Fruit fly (Drosophila melanogaster) whole organism, embryonic: ENCODE results near the gene Tsp96F.
A peak's percentile ranks its signal among the peaks of the same experiment; 100 is the strongest.

ENCODE experiments used
- ATbp ChIP-seq: fragments of 200-800 bp; sonication (Bioruptor generic); optimal IDR thresholded peaks from 2 replicates; lab custom pipeline; 2017; ENCODE audit warnings: missing biosample characterization, mild to moderate bottlenecking, missing genetic modification characterization, missing genetic modification reagents
- Asciz ChIP-seq: fragments of 200-800 bp; sonication (Bioruptor generic); optimal IDR thresholded peaks from 2 replicates; lab custom pipeline; 2017; ENCODE audit warnings: missing biosample characterization, mild to moderate bottlenecking, missing genetic modification characterization, missing genetic modification reagents
- Bdp1 ChIP-seq: fragments of 200-800 bp; sonication (Bioruptor generic); optimal IDR thresholded peaks from 3 replicates; lab custom pipeline; 2016; ENCODE audit warnings: missing biosample characterization, missing genetic modification characterization
- CG10267 ChIP-seq: fragments of 200-800 bp; sonication (Bioruptor generic); optimal IDR thresholded peaks from 2 replicates; lab custom pipeline; 2018; ENCODE audit warnings: missing biosample characterization, mild to moderate bottlenecking, missing genetic modification characterization, moderate library complexity
- CG11093 ChIP-seq: fragments of 200-800 bp; sonication (Bioruptor generic); IDR thresholded peaks from 3 replicates; pipeline ENCODE4 v1.3.6; 2022; ENCODE audit warnings: missing biosample characterization, missing genetic modification characterization
- CG12942 ChIP-seq: fragments of 200-800 bp; sonication (Bioruptor generic); optimal IDR thresholded peaks from 3 replicates; lab custom pipeline; 2016; ENCODE audit warnings: missing biosample characterization, missing genetic modification characterization
- CG15011 ChIP-seq: fragments of 200-800 bp; sonication (Bioruptor generic); optimal IDR thresholded peaks from 3 replicates; lab custom pipeline; 2018; ENCODE audit warnings: missing biosample characterization, mild to moderate bottlenecking, missing genetic modification characterization
- CG1529 ChIP-seq: fragments of 200-800 bp; sonication (Bioruptor generic); optimal IDR thresholded peaks from 3 replicates; lab custom pipeline; 2018; ENCODE audit warnings: missing biosample characterization, missing genetic modification characterization
- CG15601 ChIP-seq: fragments of 200-800 bp; sonication (Bioruptor generic); optimal IDR thresholded peaks from 3 replicates; lab custom pipeline; 2019; ENCODE audit warnings: missing biosample characterization, mild to moderate bottlenecking, missing genetic modification characterization, moderate library complexity
- CG16779 ChIP-seq: fragments of 200-800 bp; sonication (Bioruptor generic); IDR thresholded peaks from 2 replicates; pipeline ENCODE4 v1.3.6; 2022; ENCODE audit warnings: missing biosample characterization, missing genetic modification characterization
- CG16815 ChIP-seq: fragments of 200-800 bp; sonication (Bioruptor generic); optimal IDR thresholded peaks from 3 replicates; lab custom pipeline; 2017; ENCODE audit warnings: missing biosample characterization, mild to moderate bottlenecking, missing genetic modification characterization
- CG2116 ChIP-seq: fragments of 200-800 bp; sonication (Bioruptor generic); optimal IDR thresholded peaks from 3 replicates; lab custom pipeline; 2018; ENCODE audit warnings: missing biosample characterization, mild to moderate bottlenecking, missing genetic modification characterization
- CG2129 ChIP-seq: fragments of 200-800 bp; sonication (Bioruptor generic); IDR thresholded peaks from 2 replicates; pipeline ENCODE4 v1.3.6; 2022; ENCODE audit warnings: missing biosample characterization, missing genetic modification characterization; ENCODE audit not compliant: partially characterized antibody
- CG2199 ChIP-seq: fragments of 200-800 bp; sonication (Bioruptor generic); IDR thresholded peaks from 3 replicates; pipeline ENCODE4 v1.3.6; 2022; ENCODE audit warnings: missing biosample characterization, missing genetic modification characterization
- CG4328 ChIP-seq: fragments of 200-800 bp; sonication (Bioruptor generic); optimal IDR thresholded peaks from 3 replicates; lab custom pipeline; 2017; ENCODE audit warnings: missing biosample characterization, missing genetic modification reagents, missing genetic modification characterization
- CG6175 ChIP-seq: fragments of 200-800 bp; sonication (Bioruptor generic); IDR thresholded peaks from 3 replicates; pipeline ENCODE4 v1.3.6; 2022; ENCODE audit warnings: missing biosample characterization, missing genetic modification characterization
- CG6689 ChIP-seq: fragments of 200-800 bp; sonication (Bioruptor generic); IDR thresholded peaks from 2 replicates; pipeline ENCODE4 v1.3.6; 2022; ENCODE audit warnings: missing biosample characterization, missing genetic modification characterization
- CG7372 ChIP-seq: fragments of 200-800 bp; sonication (Bioruptor generic); IDR thresholded peaks from 2 replicates; pipeline ENCODE4 v1.3.6; 2022; ENCODE audit warnings: missing biosample characterization, missing genetic modification characterization
- D19A ChIP-seq: fragments of 200-800 bp; optimal IDR thresholded peaks from 3 replicates; lab custom pipeline; 2019; ENCODE audit warnings: missing biosample characterization, mild to moderate bottlenecking, missing genetic modification characterization, moderate library complexity
- D19B ChIP-seq: fragments of 200-800 bp; sonication (Bioruptor generic); optimal IDR thresholded peaks from 2 replicates; lab custom pipeline; 2017; ENCODE audit warnings: missing biosample characterization, mild to moderate bottlenecking, missing genetic modification characterization
- Dek ChIP-seq: fragments of 200-800 bp; sonication (Bioruptor generic); optimal IDR thresholded peaks from 3 replicates; lab custom pipeline; 2019; ENCODE audit warnings: missing biosample characterization, mild to moderate bottlenecking, missing genetic modification characterization, moderate library complexity
- E2f2 ChIP-seq: fragments of 200-800 bp; sonication (Bioruptor generic); IDR thresholded peaks from 2 replicates; pipeline ENCODE4 v1.3.6; 2022; ENCODE audit warnings: missing biosample characterization, missing genetic modification characterization
- Fer1 ChIP-seq: fragments of 200-800 bp; sonication (Bioruptor generic); optimal IDR thresholded peaks from 2 replicates; lab custom pipeline; 2017; ENCODE audit warnings: missing biosample characterization, mild to moderate bottlenecking, missing genetic modification characterization
- Max ChIP-seq: fragments of 200-800 bp; sonication (Bioruptor generic); optimal IDR thresholded peaks from 2 replicates; lab custom pipeline; 2016; ENCODE audit warnings: missing biosample characterization, mild to moderate bottlenecking, missing genetic modification characterization
- Med ChIP-seq: fragments of 200-800 bp; sonication (Bioruptor generic); peaks from one replicate; lab custom pipeline; 2016; ENCODE audit warnings: missing biosample characterization, missing genetic modification characterization, mild to moderate bottlenecking, inconsistent platforms, moderate library complexity
- NC2α ChIP-seq: fragments of 200-800 bp; sonication (Bioruptor generic); optimal IDR thresholded peaks from 2 replicates; lab custom pipeline; 2016; ENCODE audit warnings: missing biosample characterization, missing genetic modification characterization
- NK7.1 ChIP-seq: fragments of 200-800 bp; sonication (Bioruptor generic); optimal IDR thresholded peaks from 3 replicates; lab custom pipeline; 2016; ENCODE audit warnings: missing biosample characterization, missing genetic modification characterization
- Optix ChIP-seq: fragments of 200-800 bp; sonication (Bioruptor generic); IDR thresholded peaks from 3 replicates; pipeline ENCODE4 v1.3.6; 2022; ENCODE audit warnings: missing biosample characterization, missing genetic modification characterization
- Ravus ChIP-seq: fragments of 200-800 bp; sonication (Bioruptor generic); IDR thresholded peaks from 2 replicates; pipeline ENCODE4 v1.3.6; 2022; ENCODE audit warnings: missing biosample characterization, missing genetic modification characterization
- Side ChIP-seq: fragments of 200-800 bp; sonication (Bioruptor generic); optimal IDR thresholded peaks from 2 replicates; lab custom pipeline; 2016; ENCODE audit warnings: missing biosample characterization, missing genetic modification characterization
- Ssrp ChIP-seq: fragments of 200-800 bp; sonication (Bioruptor generic); optimal IDR thresholded peaks from 2 replicates; lab custom pipeline; 2018; ENCODE audit warnings: missing biosample characterization, mild to moderate bottlenecking, missing genetic modification characterization, moderate library complexity
- chm ChIP-seq: fragments of 200-800 bp; sonication (Bioruptor generic); IDR thresholded peaks from 2 replicates; pipeline ENCODE4 v1.3.6; 2022; ENCODE audit warnings: missing biosample characterization, missing genetic modification characterization
- ci ChIP-seq: fragments of 200-800 bp; sonication (Bioruptor generic); IDR thresholded peaks from 3 replicates; pipeline ENCODE4 v1.3.6; 2022; ENCODE audit warnings: missing biosample characterization, missing genetic modification characterization
- crol ChIP-seq: fragments of 200-800 bp; sonication (Bioruptor generic); IDR thresholded peaks from 2 replicates; pipeline ENCODE4 v1.3.6; 2022; ENCODE audit warnings: missing biosample characterization, missing genetic modification characterization
- crp ChIP-seq, 2 experiments: fragments of 200-800 bp; sonication (Bioruptor generic); optimal IDR thresholded peaks; 2 replicates in 1 of 2; 3 replicates in 1 of 2; lab custom pipeline; 2017; ENCODE audit warnings: missing biosample characterization in 2 of 2, missing genetic modification characterization in 2 of 2, mild to moderate bottlenecking in 1 of 2, moderate library complexity in 1 of 2
- dmrt11E ChIP-seq: fragments of 200-800 bp; sonication (Bioruptor generic); optimal IDR thresholded peaks from 3 replicates; lab custom pipeline; 2018; ENCODE audit warnings: missing biosample characterization, mild to moderate bottlenecking, missing genetic modification characterization, moderate library complexity
- dpn ChIP-seq, 2 experiments: fragments of 200-800 bp; sonication (Bioruptor generic); optimal IDR thresholded peaks; 3 replicates each; lab custom pipeline; 2016; ENCODE audit warnings: missing biosample characterization in 2 of 2, missing genetic modification characterization in 2 of 2
- eve ChIP-seq, 2 experiments: fragments of >200 bp; optimal IDR thresholded peaks; 2 replicates each; lab custom pipeline; 2017; ENCODE audit warnings: missing biosample characterization in 2 of 2, missing genetic modification characterization in 2 of 2
- eyg ChIP-seq: fragments of 200-800 bp; sonication (Bioruptor generic); optimal IDR thresholded peaks from 3 replicates; lab custom pipeline; 2016; ENCODE audit warnings: missing biosample characterization, missing genetic modification characterization
- grau ChIP-seq: fragments of 200-800 bp; optimal IDR thresholded peaks from 3 replicates; lab custom pipeline; 2019; ENCODE audit warnings: missing biosample characterization, mild to moderate bottlenecking, missing genetic modification characterization, moderate library complexity
- jumu ChIP-seq: fragments of 200-800 bp; sonication (Bioruptor generic); optimal IDR thresholded peaks from 3 replicates; lab custom pipeline; 2016; ENCODE audit warnings: missing biosample characterization, missing genetic modification characterization
- ken ChIP-seq: fragments of 200-800 bp; sonication (Bioruptor generic); IDR thresholded peaks from 3 replicates; pipeline ENCODE4 v1.3.6; 2022; ENCODE audit warnings: missing biosample characterization, missing genetic modification characterization
- lbe ChIP-seq: fragments of 200-800 bp; sonication (Bioruptor generic); optimal IDR thresholded peaks from 2 replicates; lab custom pipeline; 2016; ENCODE audit warnings: missing biosample characterization, mild to moderate bottlenecking, missing genetic modification characterization
- maf-S ChIP-seq: fragments of 200-800 bp; sonication (Bioruptor generic); optimal IDR thresholded peaks from 2 replicates; lab custom pipeline; 2016; ENCODE audit warnings: missing biosample characterization, missing genetic modification characterization
- mam ChIP-seq: fragments of 200-800 bp; sonication (Bioruptor generic); optimal IDR thresholded peaks from 3 replicates; lab custom pipeline; 2016; ENCODE audit warnings: missing biosample characterization, missing genetic modification characterization
- pfk ChIP-seq: fragments of 200-800 bp; sonication (Bioruptor generic); optimal IDR thresholded peaks from 2 replicates; lab custom pipeline; 2018; ENCODE audit warnings: missing biosample characterization, mild to moderate bottlenecking, missing genetic modification characterization, moderate library complexity
- pzg ChIP-seq: fragments of 200-800 bp; sonication (Bioruptor generic); optimal IDR thresholded peaks from 3 replicates; lab custom pipeline; 2018; ENCODE audit warnings: missing biosample characterization, mild to moderate bottlenecking, missing genetic modification characterization, moderate library complexity
- sqz ChIP-seq: fragments of 200-800 bp; sonication (Bioruptor generic); optimal IDR thresholded peaks from 3 replicates; lab custom pipeline; 2018; ENCODE audit warnings: missing biosample characterization, mild to moderate bottlenecking, missing genetic modification characterization
- tio ChIP-seq: fragments of 200-800 bp; sonication (Bioruptor generic); optimal IDR thresholded peaks from 2 replicates; lab custom pipeline; 2017; ENCODE audit warnings: missing biosample characterization, missing genetic modification characterization, inconsistent platforms
- trem ChIP-seq: fragments of 200-800 bp; optimal IDR thresholded peaks from 3 replicates; lab custom pipeline; 2019; ENCODE audit warnings: missing biosample characterization, mild to moderate bottlenecking, missing genetic modification characterization, moderate library complexity
- zen ChIP-seq: fragments of 200-800 bp; sonication (Bioruptor generic); optimal IDR thresholded peaks from 3 replicates; lab custom pipeline; 2018; ENCODE audit warnings: missing biosample characterization, mild to moderate bottlenecking, missing genetic modification characterization, moderate library complexity

Tsp96F gene

DNA sequence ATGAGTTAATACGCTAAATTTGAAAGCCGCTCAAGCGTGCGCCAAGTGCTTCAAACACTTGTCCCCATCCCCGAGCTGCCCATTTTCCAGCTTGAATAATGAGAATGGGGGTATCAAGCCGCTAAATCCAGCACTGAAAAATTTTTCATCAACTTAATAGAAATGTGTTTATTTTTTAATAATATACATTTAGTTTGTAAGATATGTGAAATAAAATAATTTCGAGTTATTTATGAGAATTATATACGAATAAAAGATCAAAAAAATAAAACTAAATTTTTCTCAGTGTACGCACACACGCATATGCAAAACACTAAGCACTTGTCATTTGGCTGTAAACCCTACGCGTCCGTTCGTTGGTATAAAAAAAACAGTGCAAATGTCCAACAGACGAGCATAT lies 26.4 kb downstream of the Tsp96F start (continued):
- TF ChIP-seq pfk (GFP tag; lab: Kevin White, UChicago): no peak
- peak; percentile 65 for TF ChIP-seq Fer1 (GFP tag; lab: Kevin White, UChicago)
- no peak for TF ChIP-seq CG6175 (GFP tag; lab: Robert Waterston, UW)
- TF ChIP-seq dpn (GFP tag; optimal IDR thresholded peaks at IDR 0.05; lab: Kevin White, UChicago): no peak
- TF ChIP-seq NK7.1 (GFP tag; lab: Kevin White, UChicago): no peak
- no peak for TF ChIP-seq D19B (GFP tag; lab: Kevin White, UChicago)
- TF ChIP-seq Ravus (GFP tag; lab: Robert Waterston, UW): no peak
- no peak for TF ChIP-seq Dek (tag; lab: Kevin White, UChicago)
- TF ChIP-seq eyg (GFP tag; lab: Kevin White, UChicago): no peak
- no peak for TF ChIP-seq CG11093 (GFP tag; lab: Robert Waterston, UW)
- no peak for TF ChIP-seq chm (GFP tag; lab: Robert Waterston, UW)
- TF ChIP-seq CG16779 (GFP tag; lab: Robert Waterston, UW): no peak

DNA sequence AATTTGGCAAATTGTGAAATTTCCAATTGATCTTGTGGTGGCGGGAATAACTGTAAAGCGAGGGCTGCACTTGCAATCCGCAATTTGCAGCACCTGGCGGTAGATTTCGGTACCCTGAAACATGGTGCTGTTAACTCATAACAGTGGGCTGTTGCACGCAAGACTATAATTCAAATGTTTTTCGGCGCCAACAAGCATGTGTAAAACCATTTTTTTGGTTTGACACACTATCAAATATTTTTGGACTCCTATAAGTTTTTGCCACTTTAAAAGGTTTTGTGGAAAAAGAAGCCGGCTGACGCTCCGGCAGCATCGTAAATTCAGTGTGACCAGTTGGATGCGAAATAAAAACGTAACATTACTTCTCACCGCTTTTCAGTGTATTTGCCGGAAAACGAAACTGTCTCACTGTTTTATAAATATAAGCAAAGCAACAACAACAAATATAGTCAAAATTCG lies 30.0 kb downstream of the Tsp96F start, which contains the start of the genes CG14545 and CG5886:
Gene CG14545, minus strand, starts transcription at position 68 of the 459 bp plus-strand sequence.
Gene CG5886, plus strand, starts transcription at position 409 of the 459 bp plus-strand sequence.
- no peak for TF ChIP-seq Asciz (GFP tag; lab: Kevin White, UChicago)
- no peak for TF ChIP-seq CG15011 (GFP tag; lab: Kevin White, UChicago)
- peak; percentile 75 for TF ChIP-seq pzg (GFP tag; lab: Kevin White, UChicago)
- TF ChIP-seq dmrt11E (tag; lab: Kevin White, UChicago): no peak
- 0 out of 3 replicates have a peak, but pooled peaks have one; percentile 45 for TF ChIP-seq ci (GFP tag; lab: Robert Waterston, UW)
- no peak for TF ChIP-seq Side (GFP tag; lab: Kevin White, UChicago)
- no peak for TF ChIP-seq jumu (GFP tag; lab: Kevin White, UChicago)
- TF ChIP-seq E2f2 (GFP tag; lab: Robert Waterston, UW): peak; percentile 87
- no peak for TF ChIP-seq CG1529 (GFP tag; lab: Kevin White, UChicago)
- no peak for TF ChIP-seq zen (tag; lab: Kevin White, UChicago)
- no peak for TF ChIP-seq tio (GFP tag; lab: Kevin White, UChicago)
- TF ChIP-seq ATbp (GFP tag; lab: Kevin White, UChicago): no peak
- TF ChIP-seq CG2116: peak; percentile 37
- no peak for TF ChIP-seq eve (GFP tag; optimal IDR thresholded peaks at IDR 0.05; lab: Kevin White, UChicago)
- no peak for TF ChIP-seq Optix
- TF ChIP-seq maf-S (GFP tag; lab: Kevin White, UChicago): no peak
- no peak for TF ChIP-seq CG7372
- no peak for TF ChIP-seq mam
- TF ChIP-seq CG10267 (tag; lab: Kevin White, UChicago): peak; percentile 47
- TF ChIP-seq Med (GFP tag; lab: Kevin White, UChicago): peak; percentile 63
- no peak for TF ChIP-seq crp (GFP tag; optimal IDR thresholded peaks at IDR 0.05; lab: Kevin White, UChicago)
- no peak for TF ChIP-seq CG4328 (GFP tag; lab: Kevin White, UChicago)
- TF ChIP-seq CG2129 (GFP tag; lab: Robert Waterston, UW): no peak
- no peak for TF ChIP-seq NC2α
- TF ChIP-seq CG16815: no peak
- TF ChIP-seq Max: no peak
- TF ChIP-seq grau (tag; lab: Kevin White, UChicago): no peak
- no peak for TF ChIP-seq lbe (GFP tag; lab: Kevin White, UChicago)
- no peak for TF ChIP-seq Bdp1 (GFP tag; lab: Kevin White, UChicago)
- TF ChIP-seq CG2199: no peak
- TF ChIP-seq D19A (tag; lab: Kevin White, UChicago): no peak
- TF ChIP-seq Ssrp (tag; lab: Kevin White, UChicago): no peak
- TF ChIP-seq crol (GFP tag; lab: Robert Waterston, UW): no peak
- no peak for TF ChIP-seq sqz (GFP tag; lab: Kevin White, UChicago)
- no peak for TF ChIP-seq ken
- no peak for TF ChIP-seq CG6689 (GFP tag; lab: Robert Waterston, UW)
- TF ChIP-seq trem (tag; lab: Kevin White, UChicago): peak; percentile 82
- TF ChIP-seq CG12942 (GFP tag; lab: Kevin White, UChicago): no peak
- TF ChIP-seq CG15601 (tag; lab: Kevin White, UChicago): no peak
